Fruit fly (Drosophila melanogaster): ENCODE results near the gene CG14321.
A peak's percentile ranks its signal among the peaks of the same experiment; 100 is the strongest.

The CG14321 gene

DNA sequence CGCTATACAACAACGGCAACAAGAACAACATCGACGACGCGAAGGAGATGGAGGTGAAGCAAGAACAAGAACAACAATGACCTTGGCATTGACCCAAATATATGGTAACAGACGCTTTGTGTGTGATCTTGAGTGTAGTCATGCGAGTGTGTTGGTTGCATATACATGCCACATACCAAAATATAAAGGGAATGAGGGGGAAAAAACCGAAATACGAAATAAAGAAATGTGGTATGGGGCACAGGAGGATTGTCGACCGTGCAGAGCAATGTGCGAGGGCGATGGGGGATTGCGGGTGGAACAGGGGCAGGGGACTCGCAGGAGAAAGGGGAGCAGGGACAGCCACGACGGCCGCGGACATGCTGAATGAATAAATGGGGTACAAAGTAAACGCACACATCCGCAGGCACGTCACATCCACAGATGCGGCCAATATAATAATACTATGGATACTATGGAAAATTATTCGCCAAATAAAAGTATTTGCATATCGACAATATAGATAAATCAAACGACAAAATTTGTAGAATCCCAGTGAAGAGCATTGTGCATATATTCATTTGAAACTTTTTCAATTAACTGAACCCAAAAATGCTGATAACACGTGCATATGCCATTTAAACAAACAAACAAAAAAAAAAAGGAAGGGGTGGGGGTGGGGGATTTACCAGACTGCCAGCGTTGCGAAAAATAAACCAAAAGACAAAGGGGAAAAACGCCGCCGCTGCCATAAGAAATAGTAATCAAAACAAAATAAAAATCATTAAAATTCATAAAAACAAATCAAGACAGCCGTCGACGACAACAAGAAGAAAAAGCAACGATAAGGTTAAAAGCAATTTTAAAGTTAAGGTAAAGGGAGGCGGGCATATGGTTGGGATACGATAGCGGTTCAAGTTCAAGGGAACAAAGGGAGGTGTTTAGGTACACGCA, 27.2 kb upstream of the CG14321 start (continued):
- TF ChIP-seq z (GFP tag; IDR thresholded peaks at IDR 0.05) (peak; percentile 48; the same call in 1 of the 3 replicates), D19B (GFP tag; optimal IDR thresholded peaks at IDR 0.05) (no peak), CG6254 (GFP tag; optimal IDR thresholded peaks at IDR 0.05) (no peak), CG10274 (GFP tag; optimal IDR thresholded peaks at IDR 0.05) (no peak), sd (tag; optimal IDR thresholded peaks at IDR 0.05) (peak; percentile 72)

DNA sequence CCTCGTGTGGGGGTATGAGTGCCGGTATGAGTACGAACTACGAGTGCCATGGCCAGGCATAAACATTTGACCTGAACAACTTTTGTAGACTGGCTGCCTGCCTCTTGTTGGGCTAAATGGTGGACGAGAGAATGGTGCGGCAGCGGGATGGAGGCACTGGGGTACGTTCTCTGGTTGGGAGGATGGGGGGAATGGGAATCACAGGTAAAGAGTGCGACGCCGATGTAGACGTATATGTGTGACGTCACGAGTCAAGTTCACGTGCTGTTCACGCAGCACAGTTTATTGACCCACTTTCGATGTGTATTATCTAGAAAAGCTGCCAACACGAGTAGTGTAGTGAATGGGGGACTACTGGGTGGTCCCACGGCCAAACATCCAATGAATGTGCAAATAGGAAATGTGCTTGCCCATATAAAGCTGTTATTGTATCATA, 26.4 kb upstream of the CG14321 start:
- TF ChIP-seq CG11504 (tag; optimal IDR thresholded peaks at IDR 0.05): no peak
- TF ChIP-seq trem (tag; optimal IDR thresholded peaks at IDR 0.05): no peak
- peak; percentile 65 for TF ChIP-seq CG10543 (GFP tag; optimal IDR thresholded peaks at IDR 0.05)
- TF ChIP-seq CG5180 (GFP tag; optimal IDR thresholded peaks at IDR 0.05): peak; percentile 44
- no peak for TF ChIP-seq CG31441 (GFP tag; IDR thresholded peaks at IDR 0.05)
- TF ChIP-seq CG3847 (GFP tag; IDR thresholded peaks at IDR 0.05): 0 out of 2 replicates have a peak, but pooled peaks have one; percentile 5
- TF ChIP-seq sd (tag; optimal IDR thresholded peaks at IDR 0.05): peak; percentile 49
- peak; percentile 22; the same call in 1 of the 2 replicates for TF ChIP-seq amos (GFP tag; IDR thresholded peaks at IDR 0.05; ENCODE audit: partially characterized antibody)
- peak; percentile 90 for TF ChIP-seq CG12769 (tag; optimal IDR thresholded peaks at IDR 0.05)
- TF ChIP-seq pita (GFP tag; optimal IDR thresholded peaks at IDR 0.05): no peak
- TF ChIP-seq Hr78 (GFP tag; optimal IDR thresholded peaks at IDR 0.05): peak in 1 of 2 experiments; percentile 78
- no peak for TF ChIP-seq cad (GFP tag; optimal IDR thresholded peaks at IDR 0.05)
- TF ChIP-seq Blimp-1 (GFP tag; optimal IDR thresholded peaks at IDR 0.05): peak; percentile 9
- TF ChIP-seq CG6854 (GFP tag; optimal IDR thresholded peaks at IDR 0.05): no peak
- no peak for TF ChIP-seq grn (GFP tag; optimal IDR thresholded peaks at IDR 0.05)
- peak; percentile 98 for TF ChIP-seq cwo (GFP tag; optimal IDR thresholded peaks at IDR 0.05)
- peak; percentile 68 for TF ChIP-seq sens (GFP tag)
- 0 out of 3 replicates have a peak, but pooled peaks have one; percentile 9 for TF ChIP-seq mld (GFP tag; IDR thresholded peaks at IDR 0.05; ENCODE audit: partially characterized antibody)
- TF ChIP-seq CG11247 (GFP tag; IDR thresholded peaks at IDR 0.05): no peak
- TF ChIP-seq disco-r (GFP tag; optimal IDR thresholded peaks at IDR 0.05): peak; percentile 6
- peak; percentile 85 for TF ChIP-seq CG7987 (GFP tag; optimal IDR thresholded peaks at IDR 0.05)
- TF ChIP-seq CG17802 (tag; optimal IDR thresholded peaks at IDR 0.05): no peak
- TF ChIP-seq hb (GFP tag; IDR thresholded peaks at IDR 0.05; ENCODE audit: partially characterized antibody): no peak
- no peak for TF ChIP-seq br (optimal IDR thresholded peaks at IDR 0.05)
- peak in 1 of 2 experiments; percentile 57 for TF ChIP-seq Pdp1 (GFP tag; optimal IDR thresholded peaks at IDR 0.05)
- peak in 1 of 2 experiments; percentile 24 for TF ChIP-seq Eip74EF (GFP tag; optimal IDR thresholded peaks at IDR 0.05)
- TF ChIP-seq dati (GFP tag; IDR thresholded peaks at IDR 0.05): no peak
- TF ChIP-seq bab2 (GFP tag; optimal IDR thresholded peaks at IDR 0.05): no peak
- no peak for TF ChIP-seq da (GFP tag; optimal IDR thresholded peaks at IDR 0.05)
- TF ChIP-seq tap (tag; optimal IDR thresholded peaks at IDR 0.05): peak; percentile 4
- TF ChIP-seq Bdp1 (GFP tag; optimal IDR thresholded peaks at IDR 0.05): no peak
- no peak for TF ChIP-seq CG11696 (GFP tag; IDR thresholded peaks at IDR 0.05)
- TF ChIP-seq Asciz (GFP tag; optimal IDR thresholded peaks at IDR 0.05): no peak
- no peak for TF ChIP-seq CG8765 (GFP tag; IDR thresholded peaks at IDR 0.05)
- TF ChIP-seq HLH3B (GFP tag; IDR thresholded peaks at IDR 0.05): no peak
- no peak for TF ChIP-seq CG8388 (GFP tag; optimal IDR thresholded peaks at IDR 0.05)
- no peak for TF ChIP-seq Hmx (GFP tag; optimal IDR thresholded peaks at IDR 0.05)
- TF ChIP-seq chinmo (GFP tag; IDR thresholded peaks at IDR 0.05; ENCODE audit: partially characterized antibody): 0 out of 4 replicates have a peak, but pooled peaks have one; percentile 42
- no peak for TF ChIP-seq ems (GFP tag; optimal IDR thresholded peaks at IDR 0.05)
- TF ChIP-seq Antp (GFP tag; optimal IDR thresholded peaks at IDR 0.05): no peak
- no peak for TF ChIP-seq zf30C (GFP tag; optimal IDR thresholded peaks at IDR 0.05)
